Worm (Caenorhabditis elegans): ENCODE results near the gene srxa-16.

ce11 chrV:16163719-16164118 lies 49.6 kb upstream of the srxa-16 start, which contains the start of gene F10A3.12:
- no peak for TF ChIP-seq mep-1 (tag; optimal IDR thresholded peaks at IDR 0.05)
- TF ChIP-seq elt-3 (tag; optimal IDR thresholded peaks at IDR 0.05): no peak
- no peak for TF ChIP-seq nhr-12 (tag; optimal IDR thresholded peaks at IDR 0.05)
- TF ChIP-seq lin-13 (tag; optimal IDR thresholded peaks at IDR 0.05): no peak
- no peak for TF ChIP-seq nhr-237 (tag; optimal IDR thresholded peaks at IDR 0.05)
- no peak for TF ChIP-seq ztf-11 (tag; optimal IDR thresholded peaks at IDR 0.05)

Data from whole organism, mixed stage, embryonic.